Worm (Caenorhabditis elegans): Measurements from ENCODE around the gene T24B8.4.

Gene T24B8.4

ce11 chrII:9017628-9018027, 53.0 kb downstream of the T24B8.4 start:
- no peak for TF ChIP-seq fos-1 (tag; optimal IDR thresholded peaks at IDR 0.05)

DNA sequence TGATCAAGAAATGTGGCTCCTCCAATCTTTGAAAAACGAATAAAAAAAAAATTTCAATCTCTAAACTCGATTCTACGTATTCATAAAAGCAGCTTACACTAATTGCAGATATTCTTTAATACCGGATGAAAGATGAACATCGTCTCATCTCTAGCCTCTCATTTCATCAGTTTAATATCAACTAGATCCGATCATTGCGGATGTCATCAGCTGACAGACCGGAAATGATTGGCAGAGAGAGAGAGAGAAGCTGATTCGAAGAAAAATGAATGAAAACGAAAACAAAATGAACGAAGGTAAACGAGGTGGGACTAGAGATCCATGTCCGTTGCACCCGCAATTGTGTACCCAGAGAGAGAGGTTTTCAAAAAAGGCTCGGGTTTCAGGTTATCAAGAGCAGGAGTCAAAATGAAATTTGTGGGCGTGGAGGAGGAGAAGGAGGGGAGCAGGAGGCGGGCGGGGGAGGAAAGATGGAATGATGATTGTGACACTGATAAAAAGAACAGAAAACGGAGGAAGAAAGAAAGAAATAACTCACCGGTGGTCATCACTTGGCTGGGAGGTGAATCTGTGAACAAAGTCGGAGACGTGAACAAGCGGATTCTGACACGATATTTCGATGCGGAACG, 55.6 kb downstream of the T24B8.4 start:
- no peak for TF ChIP-seq unc-55 (GFP tag; optimal IDR thresholded peaks at IDR 0.05)
- no peak for TF ChIP-seq nhr-21 (tag; optimal IDR thresholded peaks at IDR 0.05)
- no peak for TF ChIP-seq ceh-16 (tag; optimal IDR thresholded peaks at IDR 0.05)
- no peak for TF ChIP-seq dmd-4 (tag; optimal IDR thresholded peaks at IDR 0.05)
- peak; percentile 15 for TF ChIP-seq fos-1 (tag; optimal IDR thresholded peaks at IDR 0.05)
- TF ChIP-seq nhr-129 (tag; optimal IDR thresholded peaks at IDR 0.05) = no peak
- TF ChIP-seq mdl-1 (tag; optimal IDR thresholded peaks at IDR 0.05) = no peak
- no peak for TF ChIP-seq peb-1 (tag; optimal IDR thresholded peaks at IDR 0.05)
- TF ChIP-seq nhr-10 (tag; optimal IDR thresholded peaks at IDR 0.05) = no peak
- TF ChIP-seq sma-9 (GFP tag; optimal IDR thresholded peaks at IDR 0.05) = peak; percentile 46
- TF ChIP-seq sma-9 (tag; optimal IDR thresholded peaks at IDR 0.05) = no peak
- peak; percentile 4 for TF ChIP-seq F13H6.1 (tag; optimal IDR thresholded peaks at IDR 0.05)

- TF ChIP-seq fos-1 (tag; optimal IDR thresholded peaks at IDR 0.05) = peak; percentile 74
- no peak for TF ChIP-seq nhr-10 (tag; optimal IDR thresholded peaks at IDR 0.05)
These were observed 56.5 kb downstream of the T24B8.4 start for ce11 chrII:9014188-9014587.
